Worm (Caenorhabditis elegans) whole organism, late embryonic: ENCODE data around the gene jamp-1.
A peak's percentile ranks its signal among the peaks of the same experiment; 100 is the strongest.
"Not testable (repeated sequence)": the region's sequence is repeated elsewhere in the genome, so short reads cannot be mapped to it uniquely, and the experiment has no call there.

ENCODE experiments used
- F13H6.1 ChIP-seq: sonication (generic microtip); optimal IDR thresholded peaks from 2 replicates; lab custom pipeline; 2016; ENCODE audit warnings: missing genetic modification characterization, missing compliant biosample characterization
- ahr-1 ChIP-seq: sonication (generic microtip); optimal IDR thresholded peaks from 2 replicates; lab custom pipeline; 2016; ENCODE audit warnings: missing genetic modification characterization, missing compliant biosample characterization
- ceh-14 ChIP-seq: sonication (generic microtip); optimal IDR thresholded peaks from 2 replicates; lab custom pipeline; 2016; ENCODE audit warnings: missing genotype, missing genetic modification characterization, missing compliant biosample characterization
- ceh-2 ChIP-seq: sonication (generic microtip); optimal IDR thresholded peaks from 2 replicates; lab custom pipeline; 2016; ENCODE audit warnings: missing genotype, missing genetic modification characterization, missing compliant biosample characterization
- ceh-24 ChIP-seq: sonication (generic microtip); optimal IDR thresholded peaks from 2 replicates; lab custom pipeline; 2016; ENCODE audit warnings: mild to moderate bottlenecking, missing genetic modification characterization, missing compliant biosample characterization
- ceh-31 ChIP-seq: sonication (generic microtip); optimal IDR thresholded peaks from 2 replicates; lab custom pipeline; 2016; ENCODE audit warnings: missing genetic modification characterization, missing compliant biosample characterization
- ceh-45 ChIP-seq: fragments of 200-800 bp; sonication (Bioruptor generic); IDR thresholded peaks from 2 replicates; pipeline ENCODE4 v1.3.6; 2022; ENCODE audit warnings: missing genetic modification reagents, missing genetic modification characterization, missing compliant biosample characterization
- ceh-48 ChIP-seq: sonication (generic microtip); optimal IDR thresholded peaks from 2 replicates; lab custom pipeline; 2016; ENCODE audit warnings: missing genetic modification characterization, inconsistent platforms, missing compliant biosample characterization
- ceh-6 ChIP-seq: fragments of 200-800 bp; sonication (Bioruptor generic); optimal IDR thresholded peaks from 2 replicates; lab custom pipeline; 2018; ENCODE audit warnings: mild to moderate bottlenecking, missing genetic modification characterization, missing compliant biosample characterization
- che-1 ChIP-seq: sonication (generic microtip); optimal IDR thresholded peaks from 2 replicates; lab custom pipeline; 2016; ENCODE audit warnings: mild to moderate bottlenecking, missing genetic modification characterization, missing compliant biosample characterization
- dmd-4 ChIP-seq: sonication (generic microtip); optimal IDR thresholded peaks from 2 replicates; lab custom pipeline; 2016; ENCODE audit warnings: borderline replicate concordance, missing genetic modification characterization, missing compliant biosample characterization
- elt-2 ChIP-seq: sonication (generic microtip); optimal IDR thresholded peaks from 2 replicates; lab custom pipeline; 2016; ENCODE audit warnings: missing genetic modification reagents, missing genetic modification characterization, missing compliant biosample characterization
- ets-4 ChIP-seq: sonication (generic microtip); optimal IDR thresholded peaks from 2 replicates; lab custom pipeline; 2016; ENCODE audit warnings: missing genetic modification characterization, missing compliant biosample characterization
- fax-1 ChIP-seq: sonication (generic microtip); optimal IDR thresholded peaks from 2 replicates; lab custom pipeline; 2016; ENCODE audit warnings: missing genotype, missing genetic modification characterization, missing compliant biosample characterization
- fkh-6 ChIP-seq: sonication (generic microtip); optimal IDR thresholded peaks from 2 replicates; lab custom pipeline; 2016; ENCODE audit warnings: missing genetic modification characterization, missing compliant biosample characterization
- gmeb-2 ChIP-seq: sonication (generic microtip); optimal IDR thresholded peaks from 2 replicates; lab custom pipeline; 2016; ENCODE audit warnings: missing genetic modification characterization, inconsistent platforms, missing compliant biosample characterization
- hlh-13 ChIP-seq: fragments of 200-800 bp; sonication (Bioruptor generic); optimal IDR thresholded peaks from 2 replicates; lab custom pipeline; 2018; ENCODE audit warnings: mild to moderate bottlenecking, missing genetic modification characterization, missing compliant biosample characterization
- hlh-30 ChIP-seq: sonication (generic microtip); optimal IDR thresholded peaks from 2 replicates; lab custom pipeline; 2017; ENCODE audit warnings: antibody characterized with exemption, missing genetic modification characterization, missing compliant biosample characterization; ENCODE audit not compliant: insufficient read depth
- hlh-6 ChIP-seq: sonication (generic microtip); optimal IDR thresholded peaks from 2 replicates; lab custom pipeline; 2016; ENCODE audit warnings: missing genotype, missing genetic modification characterization, missing compliant biosample characterization
- lin-11 ChIP-seq: fragments of 200-800 bp; sonication (Bioruptor generic); optimal IDR thresholded peaks from 2 replicates; lab custom pipeline; 2018; ENCODE audit warnings: mild to moderate bottlenecking, missing genetic modification characterization, missing compliant biosample characterization
- mec-3 ChIP-seq: sonication (generic microtip); optimal IDR thresholded peaks from 2 replicates; lab custom pipeline; 2016; ENCODE audit warnings: borderline replicate concordance, missing genetic modification characterization, missing compliant biosample characterization
- nfya-1 ChIP-seq: sonication (generic microtip); optimal IDR thresholded peaks from 2 replicates; lab custom pipeline; 2017; ENCODE audit warnings: missing genetic modification characterization, mild to moderate bottlenecking, missing compliant biosample characterization, antibody characterized with exemption, moderate library complexity
- nhr-11 ChIP-seq: fragments of 150-350 bp; optimal IDR thresholded peaks from 2 replicates; lab custom pipeline; 2014; ENCODE audit warnings: missing biosample characterization, missing genetic modification characterization
- npax-4 ChIP-seq: sonication (generic microtip); optimal IDR thresholded peaks from 2 replicates; lab custom pipeline; 2016; ENCODE audit warnings: missing genetic modification characterization, missing compliant biosample characterization
- pag-3 ChIP-seq: sonication (generic microtip); optimal IDR thresholded peaks from 2 replicates; lab custom pipeline; 2016; ENCODE audit warnings: missing compliant biosample characterization, missing genetic modification characterization, borderline replicate concordance
- pax-1 ChIP-seq: fragments of 150-350 bp; optimal IDR thresholded peaks from 2 replicates; lab custom pipeline; 2014; ENCODE audit warnings: missing biosample characterization, missing genetic modification characterization
- pha-2 ChIP-seq: sonication (generic microtip); optimal IDR thresholded peaks from 2 replicates; lab custom pipeline; 2017; ENCODE audit warnings: mild to moderate bottlenecking, missing genetic modification characterization, missing compliant biosample characterization
- pha-4 ChIP-seq: fragments of 150-350 bp; optimal IDR thresholded peaks from 2 replicates; lab custom pipeline; 2018; ENCODE audit warnings: missing biosample characterization, missing genetic modification reagents, missing genetic modification characterization
- rnt-1 ChIP-seq: sonication (generic microtip); optimal IDR thresholded peaks from 2 replicates; lab custom pipeline; 2016; ENCODE audit warnings: missing genetic modification characterization, missing compliant biosample characterization
- sdc-2 ChIP-seq: sonication (generic microtip); optimal IDR thresholded peaks from 2 replicates; lab custom pipeline; 2016; ENCODE audit warnings: missing genotype, missing genetic modification characterization, missing compliant biosample characterization
- sox-2 ChIP-seq: fragments of 200-800 bp; sonication (Bioruptor generic); IDR thresholded peaks from 2 replicates; pipeline ENCODE4 v1.3.6; 2022; ENCODE audit warnings: missing genetic modification reagents, missing genetic modification characterization, missing compliant biosample characterization
- tbx-7 ChIP-seq: sonication (generic microtip); optimal IDR thresholded peaks from 2 replicates; lab custom pipeline; 2016; ENCODE audit warnings: missing genotype, missing genetic modification characterization, missing compliant biosample characterization
- unc-3 ChIP-seq, 2 experiments: fragments of 200-800 bp in 1 of 2; sonication (Bioruptor generic) in 1 of 2; sonication (generic microtip) in 1 of 2; conservative IDR thresholded peaks in 1 of 2; optimal IDR thresholded peaks in 1 of 2; 2 replicates each; pipeline versions ENCODE4 v1.3.6 to Lab custom; 2016 to 2022; ENCODE audit warnings: missing compliant biosample characterization in 2 of 2, missing genetic modification characterization in 2 of 2, missing genetic modification reagents in 1 of 2
- unc-55 ChIP-seq: sonication (generic microtip); optimal IDR thresholded peaks from 2 replicates; lab custom pipeline; 2017; ENCODE audit warnings: missing biosample characterization, missing genetic modification reagents, missing genetic modification characterization
- zip-5 ChIP-seq: sonication (generic microtip); optimal IDR thresholded peaks from 2 replicates; lab custom pipeline; 2016; ENCODE audit warnings: missing genetic modification characterization, missing compliant biosample characterization
- ztf-16 ChIP-seq: sonication (generic microtip); optimal IDR thresholded peaks from 2 replicates; lab custom pipeline; 2017; ENCODE audit warnings: missing genetic modification characterization, missing compliant biosample characterization

Gene jamp-1

DNA sequence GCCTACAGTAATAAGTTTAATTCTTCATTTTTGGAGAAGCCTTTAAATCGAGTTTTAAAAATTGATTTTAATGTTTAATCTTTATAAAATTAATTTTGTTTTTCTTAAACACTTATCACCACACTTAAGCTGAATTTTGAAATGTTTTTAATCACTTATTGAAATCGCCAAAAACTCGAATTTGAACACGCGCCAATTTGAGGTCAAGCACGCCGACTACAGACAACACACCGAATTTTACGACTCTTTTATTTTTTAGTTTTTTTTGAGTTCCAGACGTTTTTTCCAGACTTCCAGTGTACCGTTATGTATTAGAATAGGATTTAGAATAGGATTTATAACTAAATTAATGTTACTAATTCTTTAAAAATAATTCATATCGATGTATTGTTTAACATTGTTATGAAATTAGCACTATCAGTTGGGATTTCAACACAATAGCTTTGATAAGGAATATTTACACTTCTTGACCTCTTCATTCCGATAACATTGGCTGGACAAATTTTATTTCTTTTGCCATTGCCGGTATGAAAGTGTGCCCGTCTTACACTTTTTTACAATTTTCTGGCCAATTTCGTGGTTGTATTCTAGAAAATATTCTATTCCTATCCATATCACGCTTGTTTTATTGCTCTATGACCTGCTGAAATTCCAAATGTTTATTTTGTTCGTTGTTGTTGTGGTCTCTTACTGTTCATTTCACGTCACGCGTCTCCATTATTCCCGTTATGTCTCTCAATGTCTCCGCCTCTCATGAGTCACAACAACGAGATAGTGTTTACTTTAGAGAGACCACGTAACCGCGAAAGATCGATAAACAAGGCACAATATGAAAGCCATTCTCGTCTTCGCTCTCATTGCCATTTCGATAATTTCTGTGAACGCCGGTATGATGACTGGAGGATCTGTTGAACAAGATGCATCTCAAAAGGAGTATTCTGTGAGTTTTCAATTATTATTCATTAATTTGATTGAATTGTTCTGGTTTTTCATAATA is 7.5 kb downstream of the jamp-1 start, which contains the start of gene cpi-2:
cpi-2 (plus strand) TSS at position 788 of the 997 bp plus-strand sequence.
- TF ChIP-seq hlh-30 = peak; percentile 35
- TF ChIP-seq unc-55 (GFP tag; lab: Kevin White, UChicago) = peak; percentile 10
- TF ChIP-seq ceh-14 (tag; lab: Kevin White, UChicago) = no peak
- TF ChIP-seq rnt-1 (tag; lab: Kevin White, UChicago) = peak; percentile 29
- no peak for TF ChIP-seq ceh-2 (tag; lab: Kevin White, UChicago)
- TF ChIP-seq nfya-1 (tag; lab: Kevin White, UChicago) = peak; percentile 13
- no peak for TF ChIP-seq pha-2 (tag; lab: Kevin White, UChicago)
- TF ChIP-seq pag-3 (tag; lab: Kevin White, UChicago) = no peak
- peak; percentile 88 for TF ChIP-seq ceh-48
- TF ChIP-seq fkh-6 (tag; lab: Kevin White, UChicago) = no peak
- TF ChIP-seq ceh-31 (tag; lab: Kevin White, UChicago) = peak; percentile 16
- peak; percentile 69 for TF ChIP-seq elt-2 (tag; lab: Kevin White, UChicago)
- TF ChIP-seq pax-1 (tag; lab: Kevin White, UChicago) = peak; percentile 45
- TF ChIP-seq dmd-4 (tag; lab: Kevin White, UChicago) = no peak
- no peak for TF ChIP-seq hlh-6 (tag; lab: Kevin White, UChicago)

ce11 chrV:6041375-6041774 is 9.7 kb downstream of the jamp-1 start, which contains the start of gene R01B10.2:
TSS of gene R01B10.2 (minus strand) at chrV:6041475.
- no peak for TF ChIP-seq ceh-6 (GFP tag; lab: Kevin White, UChicago)
- TF ChIP-seq ceh-45 = no peak
- no peak for TF ChIP-seq pag-3 (tag; lab: Kevin White, UChicago)
- TF ChIP-seq ceh-24 = no peak
- TF ChIP-seq npax-4 (tag; lab: Kevin White, UChicago) = no peak
- TF ChIP-seq unc-3 (GFP tag; conservative IDR thresholded peaks at IDR 0.05; lab: Robert Waterston, UW) = no peak
- no peak for TF ChIP-seq unc-3 (tag; optimal IDR thresholded peaks at IDR 0.05; lab: Kevin White, UChicago)
- TF ChIP-seq rnt-1 (tag; lab: Kevin White, UChicago) = no peak
- TF ChIP-seq pha-4 = no peak
- no peak for TF ChIP-seq fax-1 (tag; lab: Kevin White, UChicago)

DNA sequence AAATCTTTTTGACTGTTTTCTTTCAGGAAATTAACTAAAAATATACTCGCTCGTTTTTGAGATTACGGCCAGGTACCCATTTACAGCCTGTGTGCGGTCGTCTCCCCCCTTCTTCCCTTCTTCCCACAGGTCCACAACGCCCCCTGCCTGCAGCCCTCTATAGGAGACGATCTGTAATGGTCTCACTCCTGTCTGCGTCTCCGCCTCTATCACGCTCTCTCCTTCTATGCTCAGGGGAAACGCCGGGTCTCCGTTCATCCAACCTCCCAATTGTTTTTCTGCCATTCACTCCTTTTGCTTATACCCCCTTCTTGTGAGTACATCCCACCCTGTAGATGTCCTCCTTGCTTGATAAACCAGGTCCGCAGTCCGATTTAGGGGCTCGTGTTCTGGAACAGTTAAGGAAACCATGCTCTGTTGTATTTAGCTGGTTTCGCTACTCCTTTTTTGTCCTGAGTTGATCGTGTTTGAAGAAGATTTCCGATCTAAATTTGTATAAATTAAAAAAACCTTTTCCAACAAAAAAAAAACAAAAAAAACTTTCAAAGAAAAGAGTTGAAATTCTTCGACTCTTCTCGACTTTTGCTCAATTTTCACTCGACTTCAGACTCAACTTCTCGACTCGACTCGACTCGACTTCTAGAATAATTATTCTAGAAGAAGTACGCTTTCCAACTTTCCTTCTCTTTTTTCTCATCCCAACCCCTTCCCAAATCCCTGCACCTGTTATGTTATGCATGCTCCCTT is 12.5 kb downstream of the jamp-1 start, which contains the start of gene F29G9.1:
F29G9.1 (plus strand) TSS at position 697 of the 747 bp plus-strand sequence.
- not testable (repeated sequence) for TF ChIP-seq nhr-11; tbx-7 (tag; lab: Kevin White, UChicago); ahr-1

DNA sequence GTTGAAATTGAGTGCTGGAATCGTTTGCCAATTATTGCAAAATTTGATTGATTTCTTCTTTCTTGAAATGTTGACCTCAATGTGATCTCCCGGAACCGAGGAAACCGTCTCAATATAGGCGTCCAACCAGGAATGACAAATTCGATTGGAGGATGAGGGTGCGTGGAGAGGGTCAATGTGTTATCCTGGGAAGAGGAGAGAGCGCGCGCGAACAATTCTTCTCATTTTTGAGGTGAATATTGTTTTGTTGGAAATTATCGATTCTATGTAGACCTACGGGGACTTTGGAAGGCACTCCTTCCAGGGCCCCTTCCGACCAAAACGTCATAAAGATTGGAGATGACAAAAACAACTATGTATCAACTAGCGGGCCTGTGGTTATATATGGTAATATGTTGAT is 14.5 kb downstream of the jamp-1 start:
- TF ChIP-seq gmeb-2 (tag; lab: Kevin White, UChicago) = no peak
- no peak for TF ChIP-seq sox-2 (GFP tag; lab: Robert Waterston, UW)
- no peak for TF ChIP-seq ets-4
- TF ChIP-seq nfya-1 (tag; lab: Kevin White, UChicago) = no peak
- no peak for TF ChIP-seq mec-3
- TF ChIP-seq zip-5 (tag; lab: Kevin White, UChicago) = no peak
- no peak for TF ChIP-seq lin-11
- no peak for TF ChIP-seq ceh-31 (tag; lab: Kevin White, UChicago)
- TF ChIP-seq hlh-13 (GFP tag; lab: Kevin White, UChicago) = no peak
- no peak for TF ChIP-seq dmd-4 (tag; lab: Kevin White, UChicago)
- no peak for TF ChIP-seq che-1 (tag; lab: Kevin White, UChicago)
- TF ChIP-seq ztf-16 = no peak
- no peak for TF ChIP-seq sdc-2 (tag; lab: Kevin White, UChicago)
- no peak for TF ChIP-seq F13H6.1 (tag; lab: Kevin White, UChicago)
- no peak for TF ChIP-seq fkh-6 (tag; lab: Kevin White, UChicago)
- TF ChIP-seq unc-3 (GFP tag; conservative IDR thresholded peaks at IDR 0.05; lab: Robert Waterston, UW) = no peak
- no peak for TF ChIP-seq unc-3 (tag; optimal IDR thresholded peaks at IDR 0.05; lab: Kevin White, UChicago)
